Worm (Caenorhabditis elegans): ENCODE data around the gene dmsr-11.

ce11 chrV:6830075-6830474, 26.2 kb upstream of the dmsr-11 start:
- TF ChIP-seq tbx-2 (tag; optimal IDR thresholded peaks at IDR 0.05), result no peak
- TF ChIP-seq egl-27 (tag; optimal IDR thresholded peaks at IDR 0.05), result no peak
- TF ChIP-seq elt-3 (tag; optimal IDR thresholded peaks at IDR 0.05), result no peak
- no peak for TF ChIP-seq nhr-76 (tag; optimal IDR thresholded peaks at IDR 0.05)
- TF ChIP-seq ztf-4 (tag; optimal IDR thresholded peaks at IDR 0.05), result no peak
- no peak for TF ChIP-seq lir-3 (tag; optimal IDR thresholded peaks at IDR 0.05; ENCODE audit: poor library complexity)
- TF ChIP-seq nhr-11 (tag; optimal IDR thresholded peaks at IDR 0.05), result no peak
- no peak for TF ChIP-seq fos-1 (tag; optimal IDR thresholded peaks at IDR 0.05)
- TF ChIP-seq ama-1 (optimal IDR thresholded peaks at IDR 0.05), result no peak
- no peak for TF ChIP-seq nhr-47 (tag; optimal IDR thresholded peaks at IDR 0.05)
